Fruit fly (Drosophila melanogaster) Kc167 (cell line): ENCODE measurements around the gene CG12256.

Experiments used
- Myc ChIP-seq: fragments of >200 bp; optimal IDR thresholded peaks from 2 replicates; lab custom pipeline; 2017; ENCODE audit warnings: missing external identifiers
- Sin3A ChIP-seq: fragments of >200 bp; optimal IDR thresholded peaks from 2 replicates; lab custom pipeline; 2018; ENCODE audit warnings: missing external identifiers
- h ChIP-seq: fragments of >200 bp; optimal IDR thresholded peaks from 3 replicates; lab custom pipeline; 2018; ENCODE audit warnings: missing external identifiers
- insv ChIP-seq: fragments of >200 bp; optimal IDR thresholded peaks from 3 replicates; lab custom pipeline; 2018; ENCODE audit warnings: missing external identifiers
- psq ChIP-seq: fragments of >200 bp; optimal IDR thresholded peaks from 2 replicates; lab custom pipeline; 2017; ENCODE audit warnings: missing external identifiers
- ttk ChIP-seq: sonication (Bioruptor generic); optimal IDR thresholded peaks from 2 replicates; lab custom pipeline; 2017; ENCODE audit warnings: missing external identifiers

CG12256 gene

dm6 chr3R:12244468-12245060 lies 18.4 kb upstream of the CG12256 start:
- no peak for TF ChIP-seq h
- no peak for TF ChIP-seq ttk
- TF ChIP-seq psq (lab: Kevin White, UChicago) = no peak
- TF ChIP-seq insv (lab: Kevin White, UChicago) = no peak
- no peak for TF ChIP-seq Sin3A (lab: Kevin White, UChicago)
- TF ChIP-seq Myc (lab: Kevin White, UChicago) = no peak

dm6 chr3R:12239166-12239565 lies 13.0 kb upstream of the CG12256 start, which contains the start of gene Cyp313a3:
TSS of gene Cyp313a3 (minus strand) at chr3R:12239266.
- no peak for TF ChIP-seq psq (lab: Kevin White, UChicago)

- no peak for TF ChIP-seq Myc (lab: Kevin White, UChicago)
- TF ChIP-seq ttk = no peak
- no peak for TF ChIP-seq h
- no peak for TF ChIP-seq insv (lab: Kevin White, UChicago)
- no peak for TF ChIP-seq Sin3A (lab: Kevin White, UChicago)
These were observed 10.7 kb upstream of the CG12256 start, which contains the start of gene Cyp313a2 for dm6 chr3R:12236804-12237203. TSS of gene Cyp313a2 (minus strand) at chr3R:12236904.

DNA sequence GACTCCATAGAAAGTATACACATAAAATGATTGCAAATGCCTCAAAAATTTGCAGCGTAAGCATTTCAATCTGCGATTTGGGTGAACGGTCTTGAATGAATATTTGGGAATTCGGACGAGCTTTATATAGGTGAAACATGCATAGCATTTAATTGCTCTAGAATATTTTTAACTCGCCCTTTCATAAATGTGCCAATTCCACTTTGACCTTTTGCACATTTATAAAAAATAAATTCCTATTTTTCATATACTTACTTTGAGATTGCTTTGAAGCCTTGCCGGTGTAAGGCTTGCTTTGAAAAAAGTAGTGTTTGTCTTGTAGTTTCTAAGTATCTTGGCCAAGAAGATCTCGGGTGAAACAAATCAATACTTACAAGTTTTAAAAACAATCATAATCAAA lies 8.4 kb upstream of the CG12256 start, which contains the start of gene Cyp313a5:
Gene Cyp313a5, minus strand, starts transcription at position 101 of the 400 bp plus-strand sequence.
- no peak for TF ChIP-seq Sin3A (lab: Kevin White, UChicago)
- no peak for TF ChIP-seq psq (lab: Kevin White, UChicago)
- no peak for TF ChIP-seq Myc (lab: Kevin White, UChicago)
- TF ChIP-seq h = no peak
- TF ChIP-seq insv (lab: Kevin White, UChicago) = no peak
- no peak for TF ChIP-seq ttk

dm6 chr3R:12232629-12233028 lies 6.5 kb upstream of the CG12256 start, which contains the start of gene Pglym87:
TSS of gene Pglym87 (minus strand) at chr3R:12232729.
- no peak for TF ChIP-seq psq (lab: Kevin White, UChicago)
- no peak for TF ChIP-seq Myc (lab: Kevin White, UChicago)
- TF ChIP-seq h = no peak
- no peak for TF ChIP-seq Sin3A (lab: Kevin White, UChicago)
- TF ChIP-seq insv (lab: Kevin White, UChicago) = no peak
- no peak for TF ChIP-seq ttk

DNA sequence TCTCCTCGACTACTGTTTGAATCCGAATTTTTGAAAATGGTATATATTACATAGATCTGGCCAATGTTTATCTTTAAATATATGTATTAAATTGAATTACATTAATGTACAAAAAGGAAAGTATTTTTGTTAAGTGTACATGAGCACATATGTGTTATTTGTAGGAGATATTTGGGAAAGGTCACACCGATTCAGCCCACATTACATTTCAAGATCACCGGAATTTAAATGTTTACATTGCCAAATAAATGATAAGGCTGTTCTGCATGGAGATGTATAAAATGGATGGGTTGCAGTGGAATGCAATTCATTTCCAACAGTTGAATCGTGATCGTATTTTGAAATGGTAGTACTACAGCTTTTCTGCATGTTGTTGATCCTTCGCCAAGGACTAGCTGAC lies 3.0 kb upstream of the CG12256 start, which contains the start of gene CG3916:
Gene CG3916, plus strand, starts transcription at position 301 of the 400 bp plus-strand sequence.
- TF ChIP-seq psq (lab: Kevin White, UChicago) (no peak), Myc (lab: Kevin White, UChicago) (no peak), h (no peak), insv (lab: Kevin White, UChicago) (no peak), Sin3A (lab: Kevin White, UChicago) (no peak), ttk (no peak)

dm6 chr3R:12224919-12225318 lies 1.2 kb downstream of the CG12256 start, which contains the start of gene CG17404:
TSS of gene CG17404 (minus strand) at chr3R:12225019.
- TF ChIP-seq psq (lab: Kevin White, UChicago) = no peak
- no peak for TF ChIP-seq ttk
- no peak for TF ChIP-seq Sin3A (lab: Kevin White, UChicago)
- no peak for TF ChIP-seq Myc (lab: Kevin White, UChicago)
- TF ChIP-seq h = no peak
- no peak for TF ChIP-seq insv (lab: Kevin White, UChicago)

dm6 chr3R:12222093-12222492 lies 4.0 kb downstream of the CG12256 start, which contains the start of gene Rsbp15:
TSS of gene Rsbp15 (plus strand) at chr3R:12222387.
- no peak for TF ChIP-seq psq (lab: Kevin White, UChicago)
- no peak for TF ChIP-seq Sin3A (lab: Kevin White, UChicago)
- TF ChIP-seq Myc (lab: Kevin White, UChicago) = no peak
- TF ChIP-seq h = no peak
- no peak for TF ChIP-seq insv (lab: Kevin White, UChicago)
- TF ChIP-seq ttk = no peak

- TF ChIP-seq insv (lab: Kevin White, UChicago) (no peak), Myc (lab: Kevin White, UChicago) (no peak), psq (lab: Kevin White, UChicago) (no peak), h (no peak), ttk (no peak), Sin3A (lab: Kevin White, UChicago) (no peak)
These were observed 4.7 kb downstream of the CG12256 start, which contains the start of gene CG4860 for dm6 chr3R:12221366-12221916. TSS of gene CG4860 (minus strand) at chr3R:12221464.

- TF ChIP-seq psq (lab: Kevin White, UChicago) = no peak
- TF ChIP-seq insv (lab: Kevin White, UChicago) = no peak
- TF ChIP-seq h = no peak
- no peak for TF ChIP-seq ttk
- TF ChIP-seq Sin3A (lab: Kevin White, UChicago) = no peak
- TF ChIP-seq Myc (lab: Kevin White, UChicago) = no peak
These were observed 6.6 kb downstream of the CG12256 start, which contains the start of gene Cog1 for dm6 chr3R:12219497-12219896. TSS of gene Cog1 (minus strand) at chr3R:12219686.

DNA sequence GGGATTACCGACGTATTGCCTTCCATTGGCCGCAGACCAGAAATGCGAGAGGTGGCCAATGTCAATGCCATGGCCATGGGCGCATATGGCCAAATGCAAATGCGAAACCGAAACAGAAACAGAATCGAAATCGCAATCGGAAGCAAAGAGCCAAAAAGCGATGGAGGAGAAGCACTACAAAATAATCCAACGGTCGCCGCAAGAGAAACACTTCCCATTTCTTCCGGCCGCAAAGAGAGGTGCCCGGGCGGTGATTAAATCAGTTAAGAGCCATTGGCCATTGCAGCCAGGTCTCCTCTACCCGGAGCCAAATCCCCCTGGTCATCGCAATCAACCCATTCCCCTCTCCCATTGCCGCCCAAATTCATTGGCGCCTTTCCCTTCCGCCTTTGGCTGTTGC lies 11.9 kb downstream of the CG12256 start, which contains the start of gene CG14742:
Gene CG14742, plus strand, starts transcription at position 301 of the 400 bp plus-strand sequence.
- no peak for TF ChIP-seq Sin3A (lab: Kevin White, UChicago)
- no peak for TF ChIP-seq Myc (lab: Kevin White, UChicago)
- no peak for TF ChIP-seq psq (lab: Kevin White, UChicago)
- no peak for TF ChIP-seq ttk
- no peak for TF ChIP-seq insv (lab: Kevin White, UChicago)
- no peak for TF ChIP-seq h

- TF ChIP-seq psq (lab: Kevin White, UChicago) (no peak), Sin3A (lab: Kevin White, UChicago) (no peak), Myc (lab: Kevin White, UChicago) (no peak), h (no peak), insv (lab: Kevin White, UChicago) (no peak), ttk (no peak)
These were observed 14.6 kb downstream of the CG12256 start for dm6 chr3R:12211552-12211951.
